Fruit fly (Drosophila melanogaster): ENCODE data around the gene CG32485.

dm6 chr3L:3081966-3082516 is 31.9 kb downstream of the CG32485 start:
- no peak for TF ChIP-seq CG11902 (GFP tag; optimal IDR thresholded peaks at IDR 0.05)
- no peak for TF ChIP-seq CG8319 (GFP tag; optimal IDR thresholded peaks at IDR 0.05)
- no peak for TF ChIP-seq CG6163 (GFP tag; IDR thresholded peaks at IDR 0.05)
- no peak for TF ChIP-seq Hr39 (GFP tag; optimal IDR thresholded peaks at IDR 0.05)
- TF ChIP-seq Blimp-1 (GFP tag; optimal IDR thresholded peaks at IDR 0.05): no peak
- TF ChIP-seq Gug (GFP tag; IDR thresholded peaks at IDR 0.05): no peak
- TF ChIP-seq dsx (GFP tag; optimal IDR thresholded peaks at IDR 0.05; ENCODE audit: poor library complexity, severe bottlenecking): no peak
- no peak for TF ChIP-seq vri (GFP tag; optimal IDR thresholded peaks at IDR 0.05)
- TF ChIP-seq CG10631 (GFP tag; optimal IDR thresholded peaks at IDR 0.05): no peak
- no peak for TF ChIP-seq esn (GFP tag; optimal IDR thresholded peaks at IDR 0.05)

Measured in whole organism, prepupa.